Fruit fly (Drosophila melanogaster): ENCODE data around the gene CG13693.
A peak's percentile ranks its signal among the peaks of the same experiment; 100 is the strongest.

CG13693 gene

DNA sequence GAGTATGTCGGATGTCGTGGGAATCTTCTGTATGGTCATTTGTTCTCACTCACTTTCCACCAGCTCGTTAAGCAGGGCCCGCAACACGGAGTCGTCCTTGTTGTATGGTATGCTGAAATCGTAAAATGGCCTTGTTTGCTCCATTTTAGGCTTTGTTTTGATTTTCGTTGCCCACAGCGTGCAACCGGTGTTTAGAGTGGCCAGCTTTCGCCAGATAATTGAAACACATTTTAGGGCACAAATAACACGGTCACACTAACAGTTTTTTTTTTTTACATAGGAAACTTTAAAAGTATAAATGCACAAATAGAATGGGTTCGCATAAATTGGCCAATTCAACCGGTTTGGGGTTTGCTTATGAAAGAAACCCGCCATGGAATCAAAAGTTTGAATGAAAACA is 19.9 kb downstream of the CG13693 start, which contains the start of gene Rpp30 (continued):
- TF ChIP-seq chif (GFP tag; optimal IDR thresholded peaks at IDR 0.05) = no peak
- TF ChIP-seq Mad (GFP tag; optimal IDR thresholded peaks at IDR 0.05) = no peak
- TF ChIP-seq sqz (GFP tag; optimal IDR thresholded peaks at IDR 0.05) = peak; percentile 97
- no peak for TF ChIP-seq al (GFP tag; IDR thresholded peaks at IDR 0.05)
- no peak for TF ChIP-seq CG15696 (tag; optimal IDR thresholded peaks at IDR 0.05)
- no peak for TF ChIP-seq lbe (GFP tag; optimal IDR thresholded peaks at IDR 0.05)
- TF ChIP-seq pzg (GFP tag; optimal IDR thresholded peaks at IDR 0.05) = peak; percentile 58
- no peak for TF ChIP-seq chn (GFP tag; optimal IDR thresholded peaks at IDR 0.05)
- no peak for TF ChIP-seq tx (GFP tag; optimal IDR thresholded peaks at IDR 0.05)
- TF ChIP-seq gro (GFP tag; optimal IDR thresholded peaks at IDR 0.05) = peak; percentile 43
- TF ChIP-seq Sry-δ (GFP tag; optimal IDR thresholded peaks at IDR 0.05) = peak; percentile 32
- TF ChIP-seq CG2116 (GFP tag; optimal IDR thresholded peaks at IDR 0.05) = peak; percentile 18
- TF ChIP-seq B-H2 (GFP tag; optimal IDR thresholded peaks at IDR 0.05) = no peak
- peak; percentile 60 for TF ChIP-seq Max (GFP tag; optimal IDR thresholded peaks at IDR 0.05)
- no peak for TF ChIP-seq Dref (GFP tag; IDR thresholded peaks at IDR 0.05)
- TF ChIP-seq wor (GFP tag; IDR thresholded peaks at IDR 0.05) = no peak
- peak; percentile 45 for TF ChIP-seq MESR4 (GFP tag; optimal IDR thresholded peaks at IDR 0.05)
- TF ChIP-seq Lpt (GFP tag; optimal IDR thresholded peaks at IDR 0.05) = no peak
- no peak for TF ChIP-seq bowl (GFP tag; IDR thresholded peaks at IDR 0.05)
- TF ChIP-seq Usf (GFP tag; optimal IDR thresholded peaks at IDR 0.05) = no peak
- no peak for TF ChIP-seq CG8924 (tag; optimal IDR thresholded peaks at IDR 0.05)
- peak; percentile 69 for TF ChIP-seq E2f2 (GFP tag; IDR thresholded peaks at IDR 0.05)
- no peak for TF ChIP-seq CrebB (tag; optimal IDR thresholded peaks at IDR 0.05)
- peak; percentile 89 for TF ChIP-seq dm (GFP tag; optimal IDR thresholded peaks at IDR 0.05)
- TF ChIP-seq psq (GFP tag; optimal IDR thresholded peaks at IDR 0.05) = no peak
- TF ChIP-seq gfzf (GFP tag; optimal IDR thresholded peaks at IDR 0.05) = peak; percentile 92
- TF ChIP-seq cato (GFP tag; optimal IDR thresholded peaks at IDR 0.05; ENCODE audit: borderline replicate concordance) = no peak
- peak; percentile 67 for TF ChIP-seq Ets97D (GFP tag; optimal IDR thresholded peaks at IDR 0.05)
- TF ChIP-seq CG7372 (GFP tag; IDR thresholded peaks at IDR 0.05) = no peak
- TF ChIP-seq CG34422 (GFP tag; IDR thresholded peaks at IDR 0.05) = peak; percentile 53; the same call in 1 of the 3 replicates
- no peak for TF ChIP-seq Oli (tag; optimal IDR thresholded peaks at IDR 0.05)
- no peak for TF ChIP-seq usp (GFP tag; optimal IDR thresholded peaks at IDR 0.05)
- TF ChIP-seq CG8281 (tag; optimal IDR thresholded peaks at IDR 0.05) = no peak
- TF ChIP-seq nom (GFP tag; optimal IDR thresholded peaks at IDR 0.05) = no peak
- TF ChIP-seq Dbx (GFP tag; IDR thresholded peaks at IDR 0.05) = no peak
- peak; percentile 56 for TF ChIP-seq hkb (optimal IDR thresholded peaks at IDR 0.05)
- no peak for TF ChIP-seq hkb (GFP tag; IDR thresholded peaks at IDR 0.05)
- no peak for TF ChIP-seq CG32767 (GFP tag; IDR thresholded peaks at IDR 0.05)
- no peak for TF ChIP-seq CG7271 (tag; optimal IDR thresholded peaks at IDR 0.05)
- TF ChIP-seq Dek (tag; optimal IDR thresholded peaks at IDR 0.05) = peak; percentile 22
- no peak for TF ChIP-seq Abd-B (GFP tag; optimal IDR thresholded peaks at IDR 0.05)
- TF ChIP-seq scrt (GFP tag; optimal IDR thresholded peaks at IDR 0.05) = peak; percentile 95
- TF ChIP-seq CG11504 (tag; optimal IDR thresholded peaks at IDR 0.05) = peak; percentile 22
- TF ChIP-seq NFAT (GFP tag; IDR thresholded peaks at IDR 0.05) = no peak
- TF ChIP-seq CG13296 (GFP tag; optimal IDR thresholded peaks at IDR 0.05) = no peak
- TF ChIP-seq CG10321 (GFP tag; IDR thresholded peaks at IDR 0.05) = no peak
- no peak for TF ChIP-seq so (GFP tag; IDR thresholded peaks at IDR 0.05)
- TF ChIP-seq tgo (GFP tag; IDR thresholded peaks at IDR 0.05) = no peak
- TF ChIP-seq CG12659 (GFP tag; optimal IDR thresholded peaks at IDR 0.05) = peak; percentile 56
- TF ChIP-seq ftz-f1 (GFP tag; optimal IDR thresholded peaks at IDR 0.05) = peak; percentile 74
- no peak for TF ChIP-seq sens (GFP tag)
- TF ChIP-seq Side (GFP tag; optimal IDR thresholded peaks at IDR 0.05) = no peak
- no peak for TF ChIP-seq Chrac-16 (GFP tag; optimal IDR thresholded peaks at IDR 0.05)

All from whole organism, embryonic.